Fruit fly (Drosophila melanogaster) whole organism: ENCODE results near the gene CG12239.

Experiments
- CG8478 ChIP-seq: fragments of >200 bp; optimal IDR thresholded peaks from 2 replicates; lab custom pipeline; 2018; ENCODE audit warnings: inconsistent platforms
- EcR ChIP-seq, 2 experiments: fragments of >200 bp; optimal IDR thresholded peaks; 2 replicates each; lab custom pipeline; 2017; ENCODE audit warnings: missing biosample characterization in 2 of 2, missing genetic modification characterization in 2 of 2, missing genetic modification reagents in 2 of 2
- usp ChIP-seq: fragments of >200 bp; optimal IDR thresholded peaks from 2 replicates; lab custom pipeline; 2017; ENCODE audit warnings: missing biosample characterization, missing genetic modification characterization, mixed read lengths

DNA sequence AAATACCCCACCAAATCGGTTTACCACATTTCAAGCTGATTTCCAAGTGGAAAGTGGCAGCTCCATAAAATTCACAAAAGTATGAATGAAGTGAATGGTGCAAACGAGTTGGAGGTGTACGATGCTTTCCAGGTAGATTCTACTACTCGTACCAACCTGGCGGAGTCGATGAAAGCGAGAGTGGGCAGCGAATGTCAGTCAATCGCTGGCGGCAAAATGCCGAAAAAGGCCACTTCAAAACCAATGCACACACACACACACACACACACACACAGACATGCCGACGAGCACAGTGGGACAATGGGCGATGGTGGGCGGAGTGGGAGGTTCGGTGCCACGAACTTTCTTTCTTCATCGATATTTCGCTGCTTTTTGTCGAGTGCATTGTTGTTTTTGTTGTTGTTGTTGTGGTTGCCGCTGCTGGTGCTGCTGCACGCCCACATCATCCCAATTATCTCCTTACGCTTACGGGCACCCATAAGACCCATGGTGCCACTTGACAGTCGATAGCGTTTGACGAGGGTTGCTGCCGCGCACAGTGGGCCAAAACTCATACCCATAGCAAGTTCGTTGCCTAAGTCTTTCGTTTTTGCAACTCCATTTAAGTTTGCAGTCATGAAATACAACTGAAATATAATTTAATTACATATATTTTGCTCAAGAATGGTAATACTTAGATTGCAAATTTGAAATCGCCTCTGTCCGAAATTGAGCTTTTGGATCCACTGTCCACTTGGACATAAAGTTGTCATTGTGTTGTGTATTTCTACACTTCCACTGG, 8.5 kb upstream of the CG12239 start:
- TF ChIP-seq EcR (GFP tag; optimal IDR thresholded peaks at IDR 0.05; lab: Kevin White, UChicago) (no peak), CG8478 (no peak), usp (GFP tag; lab: Kevin White, UChicago) (no peak)
